Fruit fly (Drosophila melanogaster) whole organism, prepupa: ENCODE results near the gene EloB.
A peak's percentile ranks its signal among the peaks of the same experiment; 100 is the strongest.

ENCODE experiments used
- CG10631 ChIP-seq: fragments of 200-800 bp; sonication (Bioruptor generic); optimal IDR thresholded peaks from 2 replicates; lab custom pipeline; 2016; ENCODE audit warnings: missing biosample characterization, missing genetic modification characterization
- CG10669 ChIP-seq: fragments of 200-800 bp; sonication (Bioruptor generic); optimal IDR thresholded peaks from 3 replicates; lab custom pipeline; 2018; ENCODE audit warnings: missing biosample characterization, mild to moderate bottlenecking, missing genetic modification characterization, moderate library complexity
- CG11294 ChIP-seq: fragments of 200-800 bp; sonication (Bioruptor generic); IDR thresholded peaks from 2 replicates; pipeline ENCODE4 v1.3.6; 2022; ENCODE audit warnings: missing biosample characterization, missing genetic modification characterization
- CG15336 ChIP-seq: fragments of 200-800 bp; sonication (Bioruptor generic); IDR thresholded peaks from 2 replicates; pipeline ENCODE4 v1.3.6; 2022; ENCODE audit warnings: missing biosample characterization, missing genetic modification characterization
- CG1621 ChIP-seq: fragments of 200-800 bp; sonication (Bioruptor generic); optimal IDR thresholded peaks from 3 replicates; lab custom pipeline; 2018; ENCODE audit warnings: missing biosample characterization, mild to moderate bottlenecking, missing genetic modification characterization
- CG16779 ChIP-seq: fragments of 200-800 bp; sonication (Bioruptor generic); optimal IDR thresholded peaks from 3 replicates; lab custom pipeline; 2017; ENCODE audit warnings: missing biosample characterization, mild to moderate bottlenecking, missing genetic modification characterization
- CG3032 ChIP-seq: fragments of 200-800 bp; optimal IDR thresholded peaks from 2 replicates; lab custom pipeline; 2019; ENCODE audit warnings: missing biosample characterization, mild to moderate bottlenecking, missing genetic modification characterization, moderate library complexity
- CG31627 ChIP-seq: fragments of 200-800 bp; sonication (Bioruptor generic); optimal IDR thresholded peaks from 3 replicates; lab custom pipeline; 2016; ENCODE audit warnings: missing biosample characterization, missing genetic modification characterization
- CG3919 ChIP-seq: fragments of 200-800 bp; sonication (Bioruptor generic); optimal IDR thresholded peaks from 3 replicates; lab custom pipeline; 2016; ENCODE audit warnings: missing biosample characterization, missing genetic modification characterization
- CG4318 ChIP-seq: fragments of 200-800 bp; sonication (Bioruptor generic); optimal IDR thresholded peaks from 3 replicates; lab custom pipeline; 2017; ENCODE audit warnings: missing biosample characterization, mild to moderate bottlenecking, missing genetic modification characterization
- CG6163 ChIP-seq: fragments of 200-800 bp; sonication (Bioruptor generic); IDR thresholded peaks from 3 replicates; pipeline ENCODE4 v1.3.6; 2022; ENCODE audit warnings: missing biosample characterization, missing genetic modification characterization
- CG6808 ChIP-seq: fragments of 200-800 bp; sonication (Bioruptor generic); optimal IDR thresholded peaks from 3 replicates; lab custom pipeline; 2017; ENCODE audit warnings: missing biosample characterization, missing genetic modification characterization, mild to moderate bottlenecking, moderate library complexity, missing genetic modification reagents
- CG8119 ChIP-seq: fragments of 200-800 bp; sonication (Bioruptor generic); IDR thresholded peaks from 3 replicates; pipeline ENCODE4 v1.3.6; 2022; ENCODE audit warnings: missing biosample characterization, missing genetic modification characterization
- CG8319 ChIP-seq: fragments of 200-800 bp; sonication (Bioruptor generic); optimal IDR thresholded peaks from 3 replicates; lab custom pipeline; 2016; ENCODE audit warnings: missing biosample characterization, missing genetic modification characterization
- CG9139 ChIP-seq: fragments of 200-800 bp; sonication (Bioruptor generic); optimal IDR thresholded peaks from 3 replicates; lab custom pipeline; 2017; ENCODE audit warnings: missing biosample characterization, mild to moderate bottlenecking, missing genetic modification characterization
- Eip93F ChIP-seq: fragments of 200-800 bp; sonication (Bioruptor generic); optimal IDR thresholded peaks from 2 replicates; lab custom pipeline; 2016; ENCODE audit warnings: missing biosample characterization, mild to moderate bottlenecking, missing genetic modification characterization
- Ets96B ChIP-seq: fragments of 200-800 bp; optimal IDR thresholded peaks from 2 replicates; lab custom pipeline; 2019; ENCODE audit warnings: missing biosample characterization, mild to moderate bottlenecking, missing genetic modification characterization, moderate library complexity
- Met ChIP-seq: fragments of 200-800 bp; sonication (Bioruptor generic); optimal IDR thresholded peaks from 3 replicates; lab custom pipeline; 2016; ENCODE audit warnings: missing biosample characterization, missing genetic modification characterization
- Sox14 ChIP-seq: fragments of 200-800 bp; sonication (Bioruptor generic); optimal IDR thresholded peaks from 3 replicates; lab custom pipeline; 2016; ENCODE audit warnings: missing biosample characterization, missing genetic modification characterization
- Sox15 ChIP-seq: fragments of 200-800 bp; sonication (Bioruptor generic); optimal IDR thresholded peaks from 3 replicates; lab custom pipeline; 2016; ENCODE audit warnings: missing biosample characterization, missing genetic modification characterization
- dac ChIP-seq: fragments of 200-800 bp; sonication (Bioruptor generic); optimal IDR thresholded peaks from 2 replicates; lab custom pipeline; 2017; ENCODE audit warnings: missing biosample characterization, mild to moderate bottlenecking, missing genetic modification characterization
- dsx ChIP-seq: fragments of 200-800 bp; optimal IDR thresholded peaks from 3 replicates; lab custom pipeline; 2019; ENCODE audit warnings: missing biosample characterization, mild to moderate bottlenecking, missing genetic modification characterization, moderate library complexity; ENCODE audit not compliant: poor library complexity, severe bottlenecking
- eg ChIP-seq: fragments of 200-800 bp; sonication (Bioruptor generic); IDR thresholded peaks from 3 replicates; pipeline ENCODE4 v1.3.6; 2022; ENCODE audit warnings: missing biosample characterization, missing genetic modification characterization
- esn ChIP-seq: fragments of 200-800 bp; sonication (Bioruptor generic); optimal IDR thresholded peaks from 2 replicates; lab custom pipeline; 2016; ENCODE audit warnings: missing biosample characterization, mild to moderate bottlenecking, missing genetic modification characterization, moderate library complexity
- fd59A ChIP-seq: fragments of 200-800 bp; sonication (Bioruptor generic); optimal IDR thresholded peaks from 2 replicates; lab custom pipeline; 2017; ENCODE audit warnings: missing biosample characterization, mild to moderate bottlenecking, missing genetic modification characterization, missing genetic modification reagents
- fkh ChIP-seq: fragments of 200-800 bp; sonication (Bioruptor generic); optimal IDR thresholded peaks from 3 replicates; lab custom pipeline; 2017; ENCODE audit warnings: missing biosample characterization, mild to moderate bottlenecking, missing genetic modification characterization, moderate library complexity
- lz ChIP-seq: fragments of 200-800 bp; sonication (Bioruptor generic); optimal IDR thresholded peaks from 3 replicates; lab custom pipeline; 2016; ENCODE audit warnings: missing biosample characterization, missing genetic modification characterization
- pdm3 ChIP-seq: fragments of 200-800 bp; sonication (Bioruptor generic); optimal IDR thresholded peaks from 3 replicates; lab custom pipeline; 2016; ENCODE audit warnings: missing biosample characterization, missing genetic modification characterization
- spab ChIP-seq: fragments of 200-800 bp; sonication (Bioruptor generic); optimal IDR thresholded peaks from 2 replicates; lab custom pipeline; 2017; ENCODE audit warnings: missing biosample characterization, mild to moderate bottlenecking, missing genetic modification characterization, missing genetic modification reagents
- ss ChIP-seq, 2 experiments: fragments of 200-800 bp; sonication (Bioruptor generic); optimal IDR thresholded peaks; 2 replicates in 1 of 2; 3 replicates in 1 of 2; lab custom pipeline; 2017 to 2018; ENCODE audit warnings: mild to moderate bottlenecking in 2 of 2, missing biosample characterization in 2 of 2, missing genetic modification characterization in 2 of 2, moderate library complexity in 1 of 2
- svp ChIP-seq: fragments of 200-800 bp; sonication (Bioruptor generic); peaks from one replicate; lab custom pipeline; 2016; ENCODE audit warnings: missing biosample characterization, missing genetic modification characterization
- topi ChIP-seq: fragments of 200-800 bp; sonication (Bioruptor generic); optimal IDR thresholded peaks from 3 replicates; lab custom pipeline; 2016; ENCODE audit warnings: missing biosample characterization, missing genetic modification characterization

EloB gene

dm6 chr3R:20549017-20549854, 30.4 kb downstream of the EloB start (continued):
- no peak for TF ChIP-seq topi
- no peak for TF ChIP-seq CG3032 (tag; lab: Kevin White, UChicago)
- no peak for TF ChIP-seq CG11294 (GFP tag; lab: Robert Waterston, UW)
- TF ChIP-seq CG10631 (GFP tag; lab: Kevin White, UChicago): no peak
- no peak for TF ChIP-seq CG9139 (GFP tag; lab: Kevin White, UChicago)
- TF ChIP-seq dac (GFP tag; lab: Kevin White, UChicago): no peak
- TF ChIP-seq Sox15 (GFP tag; lab: Kevin White, UChicago): no peak
- TF ChIP-seq Eip93F (GFP tag; lab: Kevin White, UChicago): no peak
- no peak for TF ChIP-seq CG6808
- no peak for TF ChIP-seq Ets96B (tag; lab: Kevin White, UChicago)
- TF ChIP-seq Met: no peak
- TF ChIP-seq, all 60 proteins: peak for 10

- no peak for TF ChIP-seq esn (GFP tag; lab: Kevin White, UChicago)
- peak; percentile 69 for TF ChIP-seq fkh (GFP tag; lab: Kevin White, UChicago)
- peak; percentile 88 for TF ChIP-seq svp (GFP tag; lab: Kevin White, UChicago)
Measured at dm6 chr3R:20548255-20548654, 31.4 kb downstream of the EloB start.

dm6 chr3R:20547758-20548157, 31.9 kb downstream of the EloB start:
- TF ChIP-seq CG3919 (no peak), Sox14 (GFP tag; lab: Kevin White, UChicago) (peak; percentile 20), CG4318 (GFP tag; lab: Kevin White, UChicago) (no peak), eg (peak; percentile 49; the same call in 1 of the 3 replicates), CG16779 (tag; lab: Kevin White, UChicago) (peak; percentile 17), CG1621 (tag; lab: Kevin White, UChicago) (peak; percentile 11), CG31627 (GFP tag; lab: Kevin White, UChicago) (no peak), CG6163 (GFP tag; lab: Robert Waterston, UW) (peak; percentile 58; the same call in 2 of the 3 replicates), pdm3 (GFP tag; lab: Kevin White, UChicago) (no peak), CG8119 (GFP tag; lab: Robert Waterston, UW) (0 out of 3 replicates have a peak, but pooled peaks have one; percentile 23), CG8319 (GFP tag; lab: Kevin White, UChicago) (no peak), fd59A (GFP tag; lab: Kevin White, UChicago) (no peak), CG15336 (GFP tag; lab: Robert Waterston, UW) (0 out of 2 replicates have a peak, but pooled peaks have one; percentile 13), spab (GFP tag; lab: Kevin White, UChicago) (peak; percentile 12), CG10669 (GFP tag; lab: Kevin White, UChicago) (no peak), dsx (GFP tag; lab: Kevin White, UChicago) (peak; percentile 5), lz (GFP tag; lab: Kevin White, UChicago) (no peak), CG6808 (peak; percentile 37), ss (GFP tag; optimal IDR thresholded peaks at IDR 0.05; lab: Kevin White, UChicago) (peak; percentile 46 to 70)
